Fruit fly (Drosophila melanogaster): ENCODE data around the gene CG9624.

Gene CG9624

dm6 chr3R:14277894-14278522 lies 49.1 kb upstream of the CG9624 start (continued):
- TF ChIP-seq CG17359 (tag; optimal IDR thresholded peaks at IDR 0.05): no peak
- peak; percentile 28 for TF ChIP-seq CG16863 (GFP tag; optimal IDR thresholded peaks at IDR 0.05)
- TF ChIP-seq bigmax (GFP tag; optimal IDR thresholded peaks at IDR 0.05): no peak
- TF ChIP-seq lola (GFP tag; optimal IDR thresholded peaks at IDR 0.05): peak in 1 of 3 experiments; percentile 88
- TF ChIP-seq da (GFP tag; optimal IDR thresholded peaks at IDR 0.05): no peak
- peak; percentile 97 for TF ChIP-seq zf30C (GFP tag; optimal IDR thresholded peaks at IDR 0.05)
- peak; percentile 41 for TF ChIP-seq bab2 (GFP tag; optimal IDR thresholded peaks at IDR 0.05)
- TF ChIP-seq z (GFP tag; IDR thresholded peaks at IDR 0.05): peak; percentile 62; the same call in 2 of the 3 replicates
- TF ChIP-seq CG15479 (GFP tag; optimal IDR thresholded peaks at IDR 0.05): peak; percentile 75
- TF ChIP-seq CG4404 (GFP tag; IDR thresholded peaks at IDR 0.05): peak; percentile 93
- no peak for TF ChIP-seq CG16813 (GFP tag; IDR thresholded peaks at IDR 0.05; ENCODE audit: partially characterized antibody)
- peak; percentile 67; the same call in 1 of the 2 replicates for TF ChIP-seq Nf-YA (GFP tag; IDR thresholded peaks at IDR 0.05)
- peak; percentile 76 for TF ChIP-seq CG11456 (GFP tag; IDR thresholded peaks at IDR 0.05)
- peak; percentile 75 for TF ChIP-seq Chrac-16 (GFP tag; optimal IDR thresholded peaks at IDR 0.05)
- peak; percentile 76 for TF ChIP-seq CG5953 (GFP tag; IDR thresholded peaks at IDR 0.05)
- no peak for TF ChIP-seq br (optimal IDR thresholded peaks at IDR 0.05)
- TF ChIP-seq ems (GFP tag; optimal IDR thresholded peaks at IDR 0.05): peak; percentile 32
- peak; percentile 14 for TF ChIP-seq CG31365 (tag; optimal IDR thresholded peaks at IDR 0.05)
- peak; percentile 81 for TF ChIP-seq sim (GFP tag; IDR thresholded peaks at IDR 0.05)
- peak; percentile 91 for TF ChIP-seq CG7556 (GFP tag; optimal IDR thresholded peaks at IDR 0.05)
- TF ChIP-seq CG7839 (tag; optimal IDR thresholded peaks at IDR 0.05): peak; percentile 86
- TF ChIP-seq CG42726 (GFP tag; IDR thresholded peaks at IDR 0.05; ENCODE audit: partially characterized antibody): no peak
- no peak for TF ChIP-seq eyg (GFP tag; optimal IDR thresholded peaks at IDR 0.05)
- TF ChIP-seq CG17802 (tag; optimal IDR thresholded peaks at IDR 0.05): peak; percentile 10
- no peak for TF ChIP-seq fd64A (GFP tag; optimal IDR thresholded peaks at IDR 0.05)
- TF ChIP-seq vnd (GFP tag; IDR thresholded peaks at IDR 0.05; ENCODE audit: partially characterized antibody): no peak
- peak; percentile 86 for TF ChIP-seq CG14710 (tag; optimal IDR thresholded peaks at IDR 0.05)
- TF ChIP-seq CG1024 (GFP tag; IDR thresholded peaks at IDR 0.05): peak; percentile 70; the same call in 1 of the 2 replicates
- TF ChIP-seq C15 (GFP tag; IDR thresholded peaks at IDR 0.05): no peak
- peak; percentile 87 for TF ChIP-seq CG12391 (tag; optimal IDR thresholded peaks at IDR 0.05)
- peak; percentile 53 for TF ChIP-seq ewg (GFP tag; optimal IDR thresholded peaks at IDR 0.05)
- TF ChIP-seq CG13424 (tag; optimal IDR thresholded peaks at IDR 0.05): peak; percentile 85
- no peak for TF ChIP-seq Dll (GFP tag; IDR thresholded peaks at IDR 0.05; ENCODE audit: partially characterized antibody)
- TF ChIP-seq ap (GFP tag; IDR thresholded peaks at IDR 0.05): peak; percentile 66
- TF ChIP-seq CG15601 (tag; optimal IDR thresholded peaks at IDR 0.05): no peak
- TF ChIP-seq dati (GFP tag; IDR thresholded peaks at IDR 0.05): 0 out of 2 replicates have a peak, but pooled peaks have one; percentile 49
- peak; percentile 54; the same call in 1 of the 2 replicates for TF ChIP-seq al (GFP tag; IDR thresholded peaks at IDR 0.05)
- TF ChIP-seq lov (optimal IDR thresholded peaks at IDR 0.05): no peak
- TF ChIP-seq lov (GFP tag; IDR thresholded peaks at IDR 0.05): peak; percentile 64; the same call in 1 of the 3 replicates
- peak; percentile 89 for TF ChIP-seq gem (tag; optimal IDR thresholded peaks at IDR 0.05)
- no peak for TF ChIP-seq odd (GFP tag; optimal IDR thresholded peaks at IDR 0.05)
- TF ChIP-seq sr (GFP tag; IDR thresholded peaks at IDR 0.05): no peak
- TF ChIP-seq toy (GFP tag; IDR thresholded peaks at IDR 0.05): peak; percentile 47; the same call in 1 of the 2 replicates
- TF ChIP-seq CG9727 (GFP tag; optimal IDR thresholded peaks at IDR 0.05): peak; percentile 97
- TF ChIP-seq jigr1 (GFP tag; IDR thresholded peaks at IDR 0.05): 0 out of 3 replicates have a peak, but pooled peaks have one; percentile 56
- TF ChIP-seq Dref (GFP tag; IDR thresholded peaks at IDR 0.05): no peak
- no peak for TF ChIP-seq Hr39 (optimal IDR thresholded peaks at IDR 0.05)
- TF ChIP-seq Poxn (GFP tag; IDR thresholded peaks at IDR 0.05): no peak
- no peak for TF ChIP-seq NK7.1 (GFP tag; optimal IDR thresholded peaks at IDR 0.05)
- peak; percentile 55; the same call in 1 of the 3 replicates for TF ChIP-seq CG2199 (GFP tag; IDR thresholded peaks at IDR 0.05)

Data from whole organism, embryonic.